Worm (Caenorhabditis elegans) whole organism, L2 larva: ENCODE data around the gene arl-5.

Source experiments
- ama-1 ChIP-seq: fragments of 150-350 bp; optimal IDR thresholded peaks from 2 replicates; lab custom pipeline; 2018; ENCODE audit warnings: inconsistent platforms
- ceh-16 ChIP-seq: fragments of 150-350 bp; optimal IDR thresholded peaks from 2 replicates; lab custom pipeline; 2014; ENCODE audit warnings: missing biosample characterization, missing genetic modification characterization
- nhr-12 ChIP-seq: fragments of 150-350 bp; optimal IDR thresholded peaks from 2 replicates; lab custom pipeline; 2014; ENCODE audit warnings: missing biosample characterization, missing genetic modification characterization
- nhr-237 ChIP-seq: fragments of 150-350 bp; optimal IDR thresholded peaks from 2 replicates; lab custom pipeline; 2014; ENCODE audit warnings: missing biosample characterization, missing genetic modification characterization
- skn-1 ChIP-seq: sonication (generic microtip); optimal IDR thresholded peaks from 2 replicates; lab custom pipeline; 2017; ENCODE audit warnings: missing biosample characterization, missing genetic modification characterization
- unc-62 ChIP-seq: fragments of 150-350 bp; optimal IDR thresholded peaks from 2 replicates; lab custom pipeline; 2014; ENCODE audit warnings: missing biosample characterization, missing genetic modification reagents, missing genetic modification characterization
- ztf-11 ChIP-seq: sonication (generic microtip); optimal IDR thresholded peaks from 2 replicates; lab custom pipeline; 2017; ENCODE audit warnings: missing biosample characterization, missing genetic modification characterization

- TF ChIP-seq nhr-237 (tag; lab: Kevin White, UChicago) (no peak), ama-1 (peak; percentile 67), ceh-16 (tag; lab: Kevin White, UChicago) (no peak), ztf-11 (no peak), unc-62 (no peak), skn-1 (tag; lab: Kevin White, UChicago) (no peak), nhr-12 (no peak)
Observed at ce11 chrIII:9824330-9824934, 1.4 kb downstream of the arl-5 start, which contains the start of gene lin-52.
